Worm (Caenorhabditis elegans) whole organism, L1 larva: ENCODE results near the gene R02D5.24.

Experiments used
- ceh-88 ChIP-seq: fragments of 200-800 bp; sonication (Bioruptor generic); IDR thresholded peaks from 2 replicates; pipeline ENCODE4 v1.3.6; 2022; ENCODE audit warnings: missing genetic modification characterization, missing compliant biosample characterization
- ceh-90 ChIP-seq: sonication (generic microtip); optimal IDR thresholded peaks from 2 replicates; lab custom pipeline; 2016; ENCODE audit warnings: missing genetic modification characterization, missing compliant biosample characterization
- ces-1 ChIP-seq: fragments of 150-350 bp; optimal IDR thresholded peaks from 2 replicates; lab custom pipeline; 2014; ENCODE audit warnings: missing biosample characterization, missing genetic modification reagents, missing genetic modification characterization
- dpl-1 ChIP-seq, 3 experiments: fragments of 150-350 bp in 2 of 3; sonication (generic microtip) in 1 of 3; optimal IDR thresholded peaks; 2 replicates each; lab custom pipeline; 2014 to 2017; ENCODE audit warnings: missing biosample characterization in 3 of 3, missing genetic modification characterization in 3 of 3, missing genetic modification reagents in 3 of 3
- dsc-1 ChIP-seq: sonication (generic microtip); optimal IDR thresholded peaks from 2 replicates; lab custom pipeline; 2016; ENCODE audit warnings: mild to moderate bottlenecking, missing genetic modification characterization, missing compliant biosample characterization
- elt-2 ChIP-seq: sonication (generic microtip); optimal IDR thresholded peaks from 2 replicates; lab custom pipeline; 2016; ENCODE audit warnings: missing genetic modification characterization, mild to moderate bottlenecking, inconsistent platforms, missing compliant biosample characterization, missing genetic modification reagents
- fkh-4 ChIP-seq: sonication (generic microtip); optimal IDR thresholded peaks from 2 replicates; lab custom pipeline; 2016; ENCODE audit warnings: missing compliant biosample characterization, missing genetic modification characterization, borderline replicate concordance
- nhr-237 ChIP-seq: fragments of 150-350 bp; optimal IDR thresholded peaks from 2 replicates; lab custom pipeline; 2014; ENCODE audit warnings: missing biosample characterization, missing genetic modification characterization
- nhr-76 ChIP-seq: sonication (generic microtip); optimal IDR thresholded peaks from 2 replicates; lab custom pipeline; 2017; ENCODE audit warnings: missing biosample characterization, missing genetic modification characterization
- nhr-77 ChIP-seq: fragments of 150-350 bp; optimal IDR thresholded peaks from 2 replicates; lab custom pipeline; 2014; ENCODE audit warnings: missing biosample characterization, missing genetic modification characterization
- snpc-4 ChIP-seq: fragments of 150-350 bp; optimal IDR thresholded peaks from 2 replicates; lab custom pipeline; 2014; ENCODE audit warnings: missing biosample characterization, missing genetic modification characterization
- sup-37 ChIP-seq: fragments of 200-800 bp; sonication (Bioruptor generic); optimal IDR thresholded peaks from 2 replicates; lab custom pipeline; 2018; ENCODE audit warnings: mild to moderate bottlenecking, missing genetic modification characterization, missing compliant biosample characterization

- TF ChIP-seq elt-2 (tag; lab: Kevin White, UChicago) = no peak
- no peak for TF ChIP-seq dpl-1 (GFP tag; optimal IDR thresholded peaks at IDR 0.05; lab: Kevin White, UChicago)
- no peak for TF ChIP-seq nhr-77 (tag; lab: Kevin White, UChicago)
- TF ChIP-seq sup-37 (GFP tag; lab: Kevin White, UChicago) = no peak
- TF ChIP-seq ces-1 (GFP tag; lab: Kevin White, UChicago) = no peak
- TF ChIP-seq snpc-4 (tag; lab: Kevin White, UChicago) = no peak
- no peak for TF ChIP-seq nhr-237 (tag; lab: Kevin White, UChicago)
- TF ChIP-seq fkh-4 = no peak
- no peak for TF ChIP-seq ceh-88 (GFP tag; lab: Robert Waterston, UW)
- TF ChIP-seq dsc-1 = no peak
- TF ChIP-seq nhr-76 (tag; lab: Kevin White, UChicago) = no peak
- TF ChIP-seq ceh-90 = no peak
Measured at ce11 chrV:14474099-14474498, 27.0 kb upstream of the R02D5.24 start, which contains the start of gene clec-56.
